Fruit fly (Drosophila melanogaster) whole organism, embryonic: Measurements from ENCODE around the gene Prosalpha6.
A peak's percentile ranks its signal among the peaks of the same experiment; 100 is the strongest.

Source experiments
- Aef1 ChIP-seq: fragments of 200-800 bp; sonication (Bioruptor generic); IDR thresholded peaks from 3 replicates; pipeline ENCODE4 v1.3.6; 2022; ENCODE audit warnings: missing biosample characterization, missing genetic modification characterization
- C15 ChIP-seq: fragments of 200-800 bp; sonication (Bioruptor generic); IDR thresholded peaks from 3 replicates; pipeline ENCODE4 v1.3.6; 2022; ENCODE audit warnings: missing biosample characterization, missing genetic modification characterization
- CG11398 ChIP-seq: fragments of 200-800 bp; sonication (Bioruptor generic); optimal IDR thresholded peaks from 2 replicates; lab custom pipeline; 2016; ENCODE audit warnings: missing biosample characterization, missing genetic modification characterization
- CG11504 ChIP-seq: fragments of 200-800 bp; sonication (Bioruptor generic); optimal IDR thresholded peaks from 3 replicates; lab custom pipeline; 2019; ENCODE audit warnings: missing biosample characterization, mild to moderate bottlenecking, missing genetic modification characterization, moderate library complexity
- CG12104 ChIP-seq: fragments of 200-800 bp; sonication (Bioruptor generic); optimal IDR thresholded peaks from 3 replicates; lab custom pipeline; 2016; ENCODE audit warnings: missing biosample characterization, missing genetic modification characterization
- CG12155 ChIP-seq: fragments of 200-800 bp; sonication (Bioruptor generic); optimal IDR thresholded peaks from 3 replicates; lab custom pipeline; 2016; ENCODE audit warnings: missing biosample characterization, missing genetic modification characterization
- CG12299 ChIP-seq: fragments of 200-800 bp; sonication (Bioruptor generic); optimal IDR thresholded peaks from 2 replicates; lab custom pipeline; 2018; ENCODE audit warnings: missing biosample characterization, mild to moderate bottlenecking, missing genetic modification characterization
- CG12942 ChIP-seq: fragments of 200-800 bp; sonication (Bioruptor generic); optimal IDR thresholded peaks from 3 replicates; lab custom pipeline; 2016; ENCODE audit warnings: missing biosample characterization, missing genetic modification characterization
- CG15479 ChIP-seq: fragments of 200-800 bp; sonication (Bioruptor generic); optimal IDR thresholded peaks from 3 replicates; lab custom pipeline; 2019; ENCODE audit warnings: missing biosample characterization, mild to moderate bottlenecking, missing genetic modification characterization, moderate library complexity
- CG1602 ChIP-seq: fragments of 200-800 bp; sonication (Bioruptor generic); optimal IDR thresholded peaks from 3 replicates; lab custom pipeline; 2016; ENCODE audit warnings: missing biosample characterization, missing genetic modification characterization
- CG1603 ChIP-seq: fragments of 200-800 bp; sonication (Bioruptor generic); optimal IDR thresholded peaks from 2 replicates; lab custom pipeline; 2019; ENCODE audit warnings: missing biosample characterization, mild to moderate bottlenecking, missing genetic modification characterization, moderate library complexity
- CG17568 ChIP-seq: fragments of 200-800 bp; sonication (Bioruptor generic); optimal IDR thresholded peaks from 2 replicates; lab custom pipeline; 2018; ENCODE audit warnings: missing biosample characterization, mild to moderate bottlenecking, missing genetic modification characterization, moderate library complexity
- CG18764 ChIP-seq: fragments of 200-800 bp; sonication (Bioruptor generic); optimal IDR thresholded peaks from 3 replicates; lab custom pipeline; 2016; ENCODE audit warnings: missing biosample characterization, missing genetic modification characterization
- CG2889 ChIP-seq: fragments of 200-800 bp; sonication (Bioruptor generic); IDR thresholded peaks from 3 replicates; pipeline ENCODE4 v1.3.6; 2022; ENCODE audit warnings: missing biosample characterization, missing genetic modification characterization
- CG3407 ChIP-seq: fragments of 200-800 bp; sonication (Bioruptor generic); optimal IDR thresholded peaks from 2 replicates; lab custom pipeline; 2018; ENCODE audit warnings: missing biosample characterization, mild to moderate bottlenecking, missing genetic modification characterization
- CG4360 ChIP-seq: fragments of 200-800 bp; sonication (Bioruptor generic); IDR thresholded peaks from 2 replicates; pipeline ENCODE4 v1.3.6; 2022; ENCODE audit warnings: missing biosample characterization, missing genetic modification characterization
- CG4424 ChIP-seq: fragments of 200-800 bp; sonication (Bioruptor generic); optimal IDR thresholded peaks from 3 replicates; lab custom pipeline; 2016; ENCODE audit warnings: missing biosample characterization, missing genetic modification characterization
- CG8944 ChIP-seq: fragments of 200-800 bp; sonication (Bioruptor generic); optimal IDR thresholded peaks from 3 replicates; lab custom pipeline; 2016; ENCODE audit warnings: missing biosample characterization, missing genetic modification characterization
- CG9876 ChIP-seq: fragments of 200-800 bp; sonication (Bioruptor generic); optimal IDR thresholded peaks from 2 replicates; lab custom pipeline; 2016; ENCODE audit warnings: missing biosample characterization, missing genetic modification characterization
- Eip74EF ChIP-seq, 2 experiments: fragments of 200-800 bp in 1 of 2; fragments of >200 bp in 1 of 2; sonication (Bioruptor generic) in 1 of 2; optimal IDR thresholded peaks; 2 replicates each; lab custom pipeline; 2017 to 2019; ENCODE audit warnings: missing biosample characterization in 2 of 2, missing genetic modification characterization in 2 of 2, mild to moderate bottlenecking in 1 of 2, moderate library complexity in 1 of 2
- HLHmδ ChIP-seq: fragments of 200-800 bp; sonication (Bioruptor generic); optimal IDR thresholded peaks from 2 replicates; lab custom pipeline; 2018; ENCODE audit warnings: missing biosample characterization, mild to moderate bottlenecking, missing genetic modification characterization, moderate library complexity
- Hmx ChIP-seq: fragments of 200-800 bp; sonication (Bioruptor generic); optimal IDR thresholded peaks from 2 replicates; lab custom pipeline; 2016; ENCODE audit warnings: missing biosample characterization, missing genetic modification characterization
- Med ChIP-seq: fragments of 200-800 bp; sonication (Bioruptor generic); peaks from one replicate; lab custom pipeline; 2016; ENCODE audit warnings: missing biosample characterization, missing genetic modification characterization, mild to moderate bottlenecking, inconsistent platforms, moderate library complexity
- NC2α ChIP-seq: fragments of 200-800 bp; sonication (Bioruptor generic); optimal IDR thresholded peaks from 2 replicates; lab custom pipeline; 2016; ENCODE audit warnings: missing biosample characterization, missing genetic modification characterization
- Sin3A ChIP-seq: fragments of >200 bp; optimal IDR thresholded peaks from 2 replicates; lab custom pipeline; 2018
- Xbp1 ChIP-seq: fragments of 200-800 bp; sonication (Bioruptor generic); optimal IDR thresholded peaks from 3 replicates; lab custom pipeline; 2016; ENCODE audit warnings: missing biosample characterization, mild to moderate bottlenecking, missing genetic modification characterization
- ase ChIP-seq: fragments of 200-800 bp; sonication (Bioruptor generic); IDR thresholded peaks from 3 replicates; pipeline ENCODE4 v1.3.6; 2022; ENCODE audit warnings: missing biosample characterization, missing genetic modification characterization
- ato ChIP-seq: fragments of 200-800 bp; sonication (Bioruptor generic); IDR thresholded peaks from 2 replicates; pipeline ENCODE4 v1.3.6; 2022; ENCODE audit warnings: missing biosample characterization, missing genetic modification characterization; ENCODE audit not compliant: partially characterized antibody
- danr ChIP-seq: fragments of 200-800 bp; sonication (Bioruptor generic); IDR thresholded peaks from 2 replicates; pipeline ENCODE4 v1.3.6; 2022; ENCODE audit warnings: missing biosample characterization, missing genetic modification characterization
- dysf ChIP-seq: fragments of 200-800 bp; sonication (Bioruptor generic); IDR thresholded peaks from 3 replicates; pipeline ENCODE4 v1.3.6; 2022; ENCODE audit warnings: missing biosample characterization, missing genetic modification characterization
- emc ChIP-seq: fragments of 200-800 bp; sonication (Bioruptor generic); optimal IDR thresholded peaks from 2 replicates; lab custom pipeline; 2016; ENCODE audit warnings: missing biosample characterization, missing genetic modification characterization
- ems ChIP-seq: fragments of 200-800 bp; sonication (Bioruptor generic); optimal IDR thresholded peaks from 3 replicates; lab custom pipeline; 2016; ENCODE audit warnings: missing biosample characterization, missing genetic modification characterization
- mld ChIP-seq: fragments of 200-800 bp; sonication (Bioruptor generic); IDR thresholded peaks from 3 replicates; pipeline ENCODE4 v1.3.6; 2022; ENCODE audit warnings: missing biosample characterization, missing genetic modification characterization; ENCODE audit not compliant: partially characterized antibody
- nerfin-2 ChIP-seq: fragments of 200-800 bp; sonication (Bioruptor generic); IDR thresholded peaks from 2 replicates; pipeline ENCODE4 v1.3.6; 2022; ENCODE audit warnings: missing biosample characterization, missing genetic modification characterization; ENCODE audit not compliant: partially characterized antibody
- p53 ChIP-seq: fragments of 200-800 bp; sonication (Bioruptor generic); optimal IDR thresholded peaks from 2 replicates; lab custom pipeline; 2016; ENCODE audit warnings: missing biosample characterization, missing genetic modification characterization
- pita ChIP-seq: fragments of 200-800 bp; sonication (Bioruptor generic); optimal IDR thresholded peaks from 2 replicates; lab custom pipeline; 2017; ENCODE audit warnings: missing biosample characterization, mild to moderate bottlenecking, missing genetic modification characterization
- prd ChIP-seq, 3 experiments: fragments of >200 bp in 2 of 3; fragments of 200-800 bp in 1 of 3; sonication (Bioruptor generic) in 1 of 3; optimal IDR thresholded peaks in 2 of 3; IDR thresholded peaks in 1 of 3; 2 replicates in 2 of 3; 3 replicates in 1 of 3; pipeline versions ENCODE4 v1.3.6 to Lab custom; 2017 to 2022; ENCODE audit warnings: missing biosample characterization in 1 of 3, missing genetic modification characterization in 1 of 3
- run ChIP-seq: fragments of 200-800 bp; sonication (Bioruptor generic); optimal IDR thresholded peaks from 3 replicates; lab custom pipeline; 2018; ENCODE audit warnings: missing biosample characterization, mild to moderate bottlenecking, missing genetic modification characterization
- salm ChIP-seq: fragments of 200-800 bp; sonication (Bioruptor generic); optimal IDR thresholded peaks from 2 replicates; lab custom pipeline; 2018; ENCODE audit warnings: missing biosample characterization, mild to moderate bottlenecking, missing genetic modification characterization
- scrt ChIP-seq: fragments of 200-800 bp; sonication (Bioruptor generic); optimal IDR thresholded peaks from 2 replicates; lab custom pipeline; 2018; ENCODE audit warnings: missing biosample characterization, mild to moderate bottlenecking, missing genetic modification characterization, moderate library complexity
- sens ChIP-seq: fragments of 200-800 bp; sonication (Bioruptor generic); peaks from one replicate; lab custom pipeline; 2016; ENCODE audit warnings: missing biosample characterization, missing genetic modification characterization
- tap ChIP-seq: fragments of 200-800 bp; optimal IDR thresholded peaks from 3 replicates; lab custom pipeline; 2019; ENCODE audit warnings: missing biosample characterization, mild to moderate bottlenecking, missing genetic modification characterization, moderate library complexity
- tna ChIP-seq: fragments of 200-800 bp; sonication (Bioruptor generic); IDR thresholded peaks from 2 replicates; pipeline ENCODE4 v1.3.6; 2022; ENCODE audit warnings: missing biosample characterization, missing genetic modification characterization; ENCODE audit not compliant: partially characterized antibody
- tx ChIP-seq: fragments of 200-800 bp; sonication (Bioruptor generic); optimal IDR thresholded peaks from 2 replicates; lab custom pipeline; 2016; ENCODE audit warnings: missing biosample characterization, missing genetic modification characterization
- unpg ChIP-seq: fragments of 200-800 bp; sonication (Bioruptor generic); optimal IDR thresholded peaks from 3 replicates; lab custom pipeline; 2018; ENCODE audit warnings: missing biosample characterization, mild to moderate bottlenecking, missing genetic modification characterization, moderate library complexity
- vfl ChIP-seq: fragments of 200-800 bp; sonication (Bioruptor generic); optimal IDR thresholded peaks from 2 replicates; lab custom pipeline; 2016; ENCODE audit warnings: missing biosample characterization, missing genetic modification characterization
- wor ChIP-seq: fragments of 200-800 bp; sonication (Bioruptor generic); IDR thresholded peaks from 2 replicates; pipeline ENCODE4 v1.3.6; 2022; ENCODE audit warnings: missing biosample characterization, missing genetic modification characterization

The Prosalpha6 gene

dm6 chr2L:10238726-10239652, 17.8 kb downstream of the Prosalpha6 start, which contains the start of gene me31B (continued):
- TF ChIP-seq CG3407 (GFP tag; lab: Kevin White, UChicago) (no peak), ato (GFP tag; lab: Robert Waterston, UW) (no peak), vfl (GFP tag; lab: Kevin White, UChicago) (no peak), ems (no peak), CG9876 (GFP tag; lab: Kevin White, UChicago) (no peak), mld (no peak), CG12299 (tag; lab: Kevin White, UChicago) (no peak), prd (optimal IDR thresholded peaks at IDR 0.05; lab: Kevin White, UChicago) (no peak), prd (GFP tag; IDR thresholded peaks at IDR 0.05; lab: Robert Waterston, UW) (no peak)

- no peak for TF ChIP-seq tna (GFP tag; lab: Robert Waterston, UW)
- TF ChIP-seq C15 (GFP tag; lab: Robert Waterston, UW): no peak
- TF ChIP-seq CG15479 (GFP tag; lab: Kevin White, UChicago): no peak
- no peak for TF ChIP-seq Aef1 (GFP tag; lab: Robert Waterston, UW)
- no peak for TF ChIP-seq CG11504 (tag; lab: Kevin White, UChicago)
- TF ChIP-seq CG2889 (GFP tag; lab: Robert Waterston, UW): no peak
- no peak for TF ChIP-seq CG12104 (GFP tag; lab: Kevin White, UChicago)
- TF ChIP-seq CG18764 (GFP tag; lab: Kevin White, UChicago): no peak
- peak; percentile 29 for TF ChIP-seq CG4424
- TF ChIP-seq CG4360 (GFP tag; lab: Robert Waterston, UW): no peak
- TF ChIP-seq CG9876 (GFP tag; lab: Kevin White, UChicago): no peak
- no peak for TF ChIP-seq Hmx (GFP tag; lab: Kevin White, UChicago)
- no peak for TF ChIP-seq unpg (GFP tag; lab: Kevin White, UChicago)
- no peak for TF ChIP-seq run
- no peak for TF ChIP-seq p53 (GFP tag; lab: Kevin White, UChicago)
- TF ChIP-seq CG12942 (GFP tag; lab: Kevin White, UChicago): no peak
- no peak for TF ChIP-seq dysf (GFP tag; lab: Robert Waterston, UW)
- TF ChIP-seq CG12155 (GFP tag; lab: Kevin White, UChicago): no peak
- no peak for TF ChIP-seq CG11398 (GFP tag; lab: Kevin White, UChicago)
- no peak for TF ChIP-seq tx (GFP tag; lab: Kevin White, UChicago)
- peak; percentile 83 for TF ChIP-seq CG1603
- no peak for TF ChIP-seq emc (GFP tag; lab: Kevin White, UChicago)
- no peak for TF ChIP-seq CG8944 (GFP tag; lab: Kevin White, UChicago)
- no peak for TF ChIP-seq tap (tag; lab: Kevin White, UChicago)
- peak; percentile 17 for TF ChIP-seq Sin3A (lab: Kevin White, UChicago)
- TF ChIP-seq pita (GFP tag; lab: Kevin White, UChicago): no peak
- TF ChIP-seq CG1602: no peak
- no peak for TF ChIP-seq ase
- no peak for TF ChIP-seq CG17568 (GFP tag; lab: Kevin White, UChicago)
- TF ChIP-seq Xbp1 (GFP tag; lab: Kevin White, UChicago): no peak
- TF ChIP-seq wor: no peak
- peak; percentile 58; the same call in 1 of the 2 replicates for TF ChIP-seq nerfin-2 (GFP tag; lab: Robert Waterston, UW)
- TF ChIP-seq salm (tag; lab: Kevin White, UChicago): no peak
- no peak for TF ChIP-seq danr (GFP tag; lab: Robert Waterston, UW)
- no peak for TF ChIP-seq HLHmδ (GFP tag; lab: Kevin White, UChicago)
- TF ChIP-seq NC2α: no peak
- no peak for TF ChIP-seq Eip74EF (GFP tag; optimal IDR thresholded peaks at IDR 0.05; lab: Kevin White, UChicago)
- no peak for TF ChIP-seq scrt
- peak; percentile 83 for TF ChIP-seq Med
- no peak for TF ChIP-seq sens
- TF ChIP-seq prd (optimal IDR thresholded peaks at IDR 0.05; lab: Kevin White, UChicago): no peak
- TF ChIP-seq prd (GFP tag; IDR thresholded peaks at IDR 0.05; lab: Robert Waterston, UW): no peak
These were observed 25.6 kb downstream of the Prosalpha6 start, which contains the start of gene chico for dm6 chr2L:10246785-10247190. Gene chico, minus strand, starts transcription at chr2L:10247078.
